Fruit fly (Drosophila melanogaster) whole organism, embryonic: ENCODE data around the gene CG42404.

ENCODE experiments used
- C15 ChIP-seq: fragments of 200-800 bp; sonication (Bioruptor generic); IDR thresholded peaks from 3 replicates; pipeline ENCODE4 v1.3.6; 2022; ENCODE audit warnings: missing biosample characterization, missing genetic modification characterization
- CG12071 ChIP-seq: fragments of 200-800 bp; sonication (Bioruptor generic); optimal IDR thresholded peaks from 3 replicates; lab custom pipeline; 2018; ENCODE audit warnings: missing biosample characterization, mild to moderate bottlenecking, missing genetic modification characterization
- CG12155 ChIP-seq: fragments of 200-800 bp; sonication (Bioruptor generic); optimal IDR thresholded peaks from 3 replicates; lab custom pipeline; 2016; ENCODE audit warnings: missing biosample characterization, missing genetic modification characterization
- CG12391 ChIP-seq: fragments of 200-800 bp; sonication (Bioruptor generic); optimal IDR thresholded peaks from 3 replicates; lab custom pipeline; 2018; ENCODE audit warnings: missing biosample characterization, mild to moderate bottlenecking, missing genetic modification characterization, moderate library complexity
- CG13424 ChIP-seq: fragments of 200-800 bp; sonication (Bioruptor generic); optimal IDR thresholded peaks from 2 replicates; lab custom pipeline; 2019; ENCODE audit warnings: missing biosample characterization, mild to moderate bottlenecking, missing genetic modification characterization, moderate library complexity
- CG13624 ChIP-seq: fragments of 200-800 bp; sonication (Bioruptor generic); optimal IDR thresholded peaks from 2 replicates; lab custom pipeline; 2016; ENCODE audit warnings: missing biosample characterization, missing genetic modification characterization
- CG14014 ChIP-seq: fragments of 200-800 bp; sonication (Bioruptor generic); IDR thresholded peaks from 2 replicates; pipeline ENCODE4 v1.3.6; 2022; ENCODE audit warnings: missing biosample characterization, missing genetic modification characterization
- CG14667 ChIP-seq: fragments of 200-800 bp; sonication (Bioruptor generic); IDR thresholded peaks from 2 replicates; pipeline ENCODE4 v1.3.6; 2022; ENCODE audit warnings: missing biosample characterization, missing genetic modification characterization
- CG15479 ChIP-seq: fragments of 200-800 bp; sonication (Bioruptor generic); optimal IDR thresholded peaks from 3 replicates; lab custom pipeline; 2019; ENCODE audit warnings: missing biosample characterization, mild to moderate bottlenecking, missing genetic modification characterization, moderate library complexity
- CG17829 ChIP-seq: fragments of 200-800 bp; optimal IDR thresholded peaks from 2 replicates; lab custom pipeline; 2019; ENCODE audit warnings: missing biosample characterization, mild to moderate bottlenecking, missing genetic modification characterization, moderate library complexity
- CG18262 ChIP-seq: fragments of 200-800 bp; optimal IDR thresholded peaks from 3 replicates; lab custom pipeline; 2019; ENCODE audit warnings: missing biosample characterization, mild to moderate bottlenecking, missing genetic modification characterization, moderate library complexity
- CG18764 ChIP-seq: fragments of 200-800 bp; sonication (Bioruptor generic); optimal IDR thresholded peaks from 3 replicates; lab custom pipeline; 2016; ENCODE audit warnings: missing biosample characterization, missing genetic modification characterization
- CG2129 ChIP-seq: fragments of 200-800 bp; sonication (Bioruptor generic); IDR thresholded peaks from 2 replicates; pipeline ENCODE4 v1.3.6; 2022; ENCODE audit warnings: missing biosample characterization, missing genetic modification characterization; ENCODE audit not compliant: partially characterized antibody
- CG31224 ChIP-seq: fragments of 200-800 bp; sonication (Bioruptor generic); IDR thresholded peaks from 2 replicates; pipeline ENCODE4 v1.3.6; 2022; ENCODE audit warnings: missing biosample characterization, missing genetic modification characterization
- CG43689 ChIP-seq: fragments of 200-800 bp; sonication (Bioruptor generic); IDR thresholded peaks from 2 replicates; pipeline ENCODE4 v1.3.6; 2022; ENCODE audit warnings: missing biosample characterization, missing genetic modification characterization
- CG5180 ChIP-seq: fragments of 200-800 bp; sonication (Bioruptor generic); optimal IDR thresholded peaks from 3 replicates; lab custom pipeline; 2017; ENCODE audit warnings: missing biosample characterization, missing genetic modification characterization, mild to moderate bottlenecking, moderate library complexity, missing genetic modification reagents
- CG6689 ChIP-seq: fragments of 200-800 bp; sonication (Bioruptor generic); IDR thresholded peaks from 2 replicates; pipeline ENCODE4 v1.3.6; 2022; ENCODE audit warnings: missing biosample characterization, missing genetic modification characterization
- CG7556 ChIP-seq: fragments of 200-800 bp; sonication (Bioruptor generic); optimal IDR thresholded peaks from 2 replicates; lab custom pipeline; 2017; ENCODE audit warnings: missing biosample characterization, mild to moderate bottlenecking, missing genetic modification characterization
- CG7745 ChIP-seq: fragments of 200-800 bp; sonication (Bioruptor generic); optimal IDR thresholded peaks from 2 replicates; lab custom pipeline; 2018; ENCODE audit warnings: missing biosample characterization, mild to moderate bottlenecking, missing genetic modification characterization, moderate library complexity
- CG9797 ChIP-seq: fragments of 200-800 bp; sonication (Bioruptor generic); optimal IDR thresholded peaks from 3 replicates; lab custom pipeline; 2018; ENCODE audit warnings: missing biosample characterization, mild to moderate bottlenecking, missing genetic modification characterization
- Hr51 ChIP-seq, 2 experiments: fragments of 200-800 bp; sonication (Bioruptor generic); optimal IDR thresholded peaks; 2 replicates in 1 of 2; 3 replicates in 1 of 2; lab custom pipeline; 2016 to 2018; ENCODE audit warnings: missing biosample characterization in 2 of 2, missing genetic modification characterization in 2 of 2, mild to moderate bottlenecking in 1 of 2, moderate library complexity in 1 of 2
- Lim3 ChIP-seq: fragments of 200-800 bp; sonication (Bioruptor generic); IDR thresholded peaks from 2 replicates; pipeline ENCODE4 v1.3.6; 2022; ENCODE audit warnings: missing biosample characterization, missing genetic modification characterization
- Max ChIP-seq: fragments of 200-800 bp; sonication (Bioruptor generic); optimal IDR thresholded peaks from 2 replicates; lab custom pipeline; 2016; ENCODE audit warnings: missing biosample characterization, mild to moderate bottlenecking, missing genetic modification characterization
- NC2β ChIP-seq: fragments of 200-800 bp; sonication (Bioruptor generic); optimal IDR thresholded peaks from 2 replicates; lab custom pipeline; 2016; ENCODE audit warnings: missing biosample characterization, missing genetic modification characterization
- Oli ChIP-seq: fragments of 200-800 bp; sonication (Bioruptor generic); optimal IDR thresholded peaks from 2 replicates; lab custom pipeline; 2018; ENCODE audit warnings: missing biosample characterization, mild to moderate bottlenecking, missing genetic modification characterization, moderate library complexity
- Rx ChIP-seq: fragments of 200-800 bp; sonication (Bioruptor generic); IDR thresholded peaks from 2 replicates; pipeline ENCODE4 v1.3.6; 2022; ENCODE audit warnings: missing biosample characterization, missing genetic modification characterization
- Sox102F ChIP-seq: fragments of 200-800 bp; sonication (Bioruptor generic); optimal IDR thresholded peaks from 2 replicates; lab custom pipeline; 2018; ENCODE audit warnings: missing biosample characterization, mild to moderate bottlenecking, missing genetic modification characterization, moderate library complexity
- YL-1 ChIP-seq: fragments of 200-800 bp; sonication (Bioruptor generic); optimal IDR thresholded peaks from 3 replicates; lab custom pipeline; 2017; ENCODE audit warnings: missing biosample characterization, mild to moderate bottlenecking, missing genetic modification characterization
- ac ChIP-seq: fragments of 200-800 bp; sonication (Bioruptor generic); optimal IDR thresholded peaks from 3 replicates; lab custom pipeline; 2017; ENCODE audit warnings: missing biosample characterization, mild to moderate bottlenecking, missing genetic modification characterization
- ap ChIP-seq: fragments of 200-800 bp; sonication (Bioruptor generic); IDR thresholded peaks from 2 replicates; pipeline ENCODE4 v1.3.6; 2022; ENCODE audit warnings: missing biosample characterization, missing genetic modification characterization
- ash1 ChIP-seq: fragments of 200-800 bp; sonication (Bioruptor generic); optimal IDR thresholded peaks from 2 replicates; lab custom pipeline; 2018; ENCODE audit warnings: missing biosample characterization, mild to moderate bottlenecking, missing genetic modification characterization
- croc ChIP-seq: fragments of 200-800 bp; sonication (Bioruptor generic); conservative IDR thresholded peaks from 3 replicates; pipeline ENCODE4 v1.3.6; 2022; ENCODE audit warnings: missing biosample characterization, missing genetic modification characterization
- dan ChIP-seq: fragments of 200-800 bp; sonication (Bioruptor generic); IDR thresholded peaks from 2 replicates; pipeline ENCODE4 v1.3.6; 2022; ENCODE audit warnings: missing biosample characterization, missing genetic modification characterization
- dmrt99B ChIP-seq: fragments of 200-800 bp; sonication (Bioruptor generic); optimal IDR thresholded peaks from 2 replicates; lab custom pipeline; 2018; ENCODE audit warnings: missing biosample characterization, mild to moderate bottlenecking, missing genetic modification characterization, moderate library complexity
- fd102C ChIP-seq: fragments of 200-800 bp; sonication (Bioruptor generic); optimal IDR thresholded peaks from 2 replicates; lab custom pipeline; 2018; ENCODE audit warnings: missing biosample characterization, mild to moderate bottlenecking, missing genetic modification characterization, moderate library complexity
- hth ChIP-seq: fragments of >200 bp; optimal IDR thresholded peaks from 2 replicates; lab custom pipeline; 2017; ENCODE audit warnings: inconsistent platforms
- knrl ChIP-seq: fragments of 200-800 bp; sonication (Bioruptor generic); IDR thresholded peaks from 3 replicates; pipeline ENCODE4 v1.3.6; 2022; ENCODE audit warnings: missing biosample characterization, missing genetic modification characterization; ENCODE audit not compliant: partially characterized antibody
- oc ChIP-seq: fragments of 200-800 bp; sonication (Bioruptor generic); optimal IDR thresholded peaks from 2 replicates; lab custom pipeline; 2018; ENCODE audit warnings: missing biosample characterization, mild to moderate bottlenecking, missing genetic modification characterization, moderate library complexity
- org-1 ChIP-seq: fragments of 200-800 bp; sonication (Bioruptor generic); optimal IDR thresholded peaks from 2 replicates; lab custom pipeline; 2017; ENCODE audit warnings: missing biosample characterization, missing genetic modification characterization
- pan ChIP-seq, 4 experiments: fragments of >200 bp in 3 of 4; fragments of 200-800 bp in 1 of 4; sonication (Bioruptor generic) in 1 of 4; optimal IDR thresholded peaks in 3 of 4; IDR thresholded peaks in 1 of 4; 2 replicates each; pipeline versions ENCODE4 v1.3.6 to Lab custom; 2017 to 2022; ENCODE audit warnings: missing biosample characterization in 2 of 4, missing genetic modification characterization in 2 of 4, mixed read lengths in 1 of 4
- phol ChIP-seq: fragments of 200-800 bp; sonication (Bioruptor generic); optimal IDR thresholded peaks from 3 replicates; lab custom pipeline; 2018; ENCODE audit warnings: missing biosample characterization, mild to moderate bottlenecking, missing genetic modification characterization, moderate library complexity
- salm ChIP-seq: fragments of 200-800 bp; sonication (Bioruptor generic); optimal IDR thresholded peaks from 2 replicates; lab custom pipeline; 2018; ENCODE audit warnings: missing biosample characterization, mild to moderate bottlenecking, missing genetic modification characterization
- sqz ChIP-seq: fragments of 200-800 bp; sonication (Bioruptor generic); optimal IDR thresholded peaks from 3 replicates; lab custom pipeline; 2018; ENCODE audit warnings: missing biosample characterization, mild to moderate bottlenecking, missing genetic modification characterization
- sr ChIP-seq: fragments of 200-800 bp; sonication (Bioruptor generic); IDR thresholded peaks from 3 replicates; pipeline ENCODE4 v1.3.6; 2022; ENCODE audit warnings: missing biosample characterization, missing genetic modification characterization
- ssp ChIP-seq: fragments of 200-800 bp; sonication (Bioruptor generic); IDR thresholded peaks from 2 replicates; pipeline ENCODE4 v1.3.6; 2022; ENCODE audit warnings: missing biosample characterization, missing genetic modification characterization
- tgo ChIP-seq: fragments of 200-800 bp; sonication (Bioruptor generic); IDR thresholded peaks from 3 replicates; pipeline ENCODE4 v1.3.6; 2022; ENCODE audit warnings: missing biosample characterization, missing genetic modification characterization
- tup ChIP-seq: fragments of 200-800 bp; sonication (Bioruptor generic); optimal IDR thresholded peaks from 2 replicates; lab custom pipeline; 2016; ENCODE audit warnings: missing biosample characterization, mild to moderate bottlenecking, missing genetic modification characterization, moderate library complexity
- z ChIP-seq: fragments of 200-800 bp; sonication (Bioruptor generic); IDR thresholded peaks from 3 replicates; pipeline ENCODE4 v1.3.6; 2022; ENCODE audit warnings: missing biosample characterization, missing genetic modification characterization
- zf30C ChIP-seq: fragments of 200-800 bp; sonication (Bioruptor generic); optimal IDR thresholded peaks from 3 replicates; lab custom pipeline; 2018; ENCODE audit warnings: missing biosample characterization, mild to moderate bottlenecking, missing genetic modification characterization

Gene CG42404

dm6 chr3R:15229329-15229876 is 20.5 kb upstream of the CG42404 start, which contains the start of the genes Art3 and mRpS10 (continued):
- TF ChIP-seq CG7745 (tag; lab: Kevin White, UChicago) = peak; percentile 99
- TF ChIP-seq CG14667 = peak; percentile 100
- TF ChIP-seq CG12071 = peak; percentile 100
- TF ChIP-seq YL-1 (GFP tag; lab: Kevin White, UChicago) = peak; percentile 100
- peak; percentile 99 for TF ChIP-seq fd102C (GFP tag; lab: Kevin White, UChicago)
- TF ChIP-seq CG7556 (GFP tag; lab: Kevin White, UChicago) = peak; percentile 100
- TF ChIP-seq hth = no peak
- peak; percentile 94 for TF ChIP-seq CG5180 (GFP tag; lab: Kevin White, UChicago)
- peak; percentile 100 for TF ChIP-seq croc
- TF ChIP-seq CG15479 = peak; percentile 96
- peak; percentile 99 for TF ChIP-seq CG43689 (GFP tag; lab: Robert Waterston, UW)
- TF ChIP-seq ssp (GFP tag; lab: Robert Waterston, UW) = peak; percentile 97
- peak; percentile 99 for TF ChIP-seq ash1 (GFP tag; lab: Kevin White, UChicago)
- TF ChIP-seq tup (GFP tag; lab: Kevin White, UChicago) = peak; percentile 98
- peak; percentile 100 for TF ChIP-seq C15 (GFP tag; lab: Robert Waterston, UW)
- peak; percentile 100 for TF ChIP-seq CG18764
- peak; percentile 72 for TF ChIP-seq zf30C
- TF ChIP-seq CG9797 = peak; percentile 87
- peak; percentile 100 for TF ChIP-seq oc (tag; lab: Kevin White, UChicago)
- TF ChIP-seq knrl (GFP tag; lab: Robert Waterston, UW) = peak; percentile 51; the same call in 1 of the 3 replicates
- TF ChIP-seq ap (GFP tag; lab: Robert Waterston, UW) = peak; percentile 100
- peak; percentile 99 for TF ChIP-seq dan (GFP tag; lab: Robert Waterston, UW)
- peak; percentile 100 for TF ChIP-seq sqz (GFP tag; lab: Kevin White, UChicago)
- peak; percentile 100 for TF ChIP-seq CG14014 (GFP tag; lab: Robert Waterston, UW)
- peak; percentile 88 for TF ChIP-seq z
- TF ChIP-seq ac (GFP tag; lab: Kevin White, UChicago) = peak; percentile 100
- peak; percentile 99 for TF ChIP-seq CG31224 (GFP tag; lab: Robert Waterston, UW)
- no peak for TF ChIP-seq CG2129 (GFP tag; lab: Robert Waterston, UW)
- TF ChIP-seq sr (GFP tag; lab: Robert Waterston, UW) = peak; percentile 99
- peak; percentile 100 for TF ChIP-seq CG12391
- peak; percentile 99 for TF ChIP-seq CG12155 (GFP tag; lab: Kevin White, UChicago)
- peak; percentile 100 for TF ChIP-seq org-1 (GFP tag; lab: Kevin White, UChicago)
- peak; percentile 100 for TF ChIP-seq Sox102F (GFP tag; lab: Kevin White, UChicago)
- peak; percentile 100 for TF ChIP-seq NC2β (GFP tag; lab: Kevin White, UChicago)
- TF ChIP-seq dmrt99B (tag; lab: Kevin White, UChicago) = peak; percentile 100
- TF ChIP-seq salm = peak; percentile 100
- peak; percentile 99 for TF ChIP-seq Lim3
- TF ChIP-seq CG13424 (tag; lab: Kevin White, UChicago) = peak; percentile 100
- TF ChIP-seq tgo (GFP tag; lab: Robert Waterston, UW) = peak; percentile 100
- peak; percentile 100 for TF ChIP-seq phol (tag; lab: Kevin White, UChicago)
- peak; percentile 100 for TF ChIP-seq CG17829
- peak; percentile 100 for TF ChIP-seq CG6689 (GFP tag; lab: Robert Waterston, UW)
- TF ChIP-seq Max = peak; percentile 100
- TF ChIP-seq Oli = peak; percentile 100
- peak; percentile 100 for TF ChIP-seq Hr51 (GFP tag; optimal IDR thresholded peaks at IDR 0.05; lab: Kevin White, UChicago)
- peak; percentile 100 for TF ChIP-seq Rx
- peak in 1 of 2 experiments; percentile 82 for TF ChIP-seq pan (optimal IDR thresholded peaks at IDR 0.05; lab: Kevin White, UChicago)
- TF ChIP-seq pan (GFP tag; optimal IDR thresholded peaks at IDR 0.05 in 1 of 2, IDR thresholded peaks at IDR 0.05 in 1 of 2) = peak; percentile 84 to 100
- peak; percentile 100 for TF ChIP-seq CG18262
- TF ChIP-seq CG13624 (GFP tag; lab: Kevin White, UChicago) = peak; percentile 100
